Worm (Caenorhabditis elegans): ENCODE results near the gene fbxb-10.
"Not testable (repeated sequence)": the region's sequence is repeated elsewhere in the genome, so short reads cannot be mapped to it uniquely, and the experiment has no call there.

fbxb-10 gene

DNA sequence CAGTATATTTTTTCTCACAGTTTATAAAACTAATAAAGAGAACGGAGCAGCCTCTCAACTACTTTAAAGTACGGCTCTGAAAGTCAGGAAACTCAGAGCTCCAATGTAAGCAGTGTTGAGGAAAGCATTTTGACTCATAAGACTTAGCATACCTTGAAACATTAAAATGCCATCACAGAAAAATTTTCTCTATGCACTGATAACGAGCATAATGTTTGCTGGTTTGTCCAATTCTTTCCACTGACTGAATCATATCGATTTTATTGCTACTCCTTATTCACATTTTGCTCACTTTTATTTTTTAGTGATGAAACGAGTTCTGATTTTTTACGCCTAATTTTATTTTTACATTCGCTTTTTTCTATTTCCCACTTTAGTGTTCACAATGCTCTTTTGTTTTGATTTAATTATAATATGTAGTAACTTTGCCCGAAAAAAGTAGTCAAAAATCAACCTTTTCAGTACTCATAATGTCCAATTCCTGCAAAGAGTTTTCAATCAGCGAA, 13.7 kb upstream of the fbxb-10 start, which contains the start of gene math-39:
Gene math-39, plus strand, starts transcription at position 456 of the 506 bp plus-strand sequence.
- no peak for TF ChIP-seq W03F9.2 (tag; optimal IDR thresholded peaks at IDR 0.05)
- TF ChIP-seq dao-5 (tag; optimal IDR thresholded peaks at IDR 0.05), result no peak

- TF ChIP-seq him-1 (tag; optimal IDR thresholded peaks at IDR 0.05) (no peak), W03F9.2 (tag; optimal IDR thresholded peaks at IDR 0.05) (no peak)
Measured at ce11 chrII:1830182-1830682, 12.0 kb upstream of the fbxb-10 start, which contains the start of gene math-40. TSS of gene math-40 (plus strand) at chrII:1830632.

DNA sequence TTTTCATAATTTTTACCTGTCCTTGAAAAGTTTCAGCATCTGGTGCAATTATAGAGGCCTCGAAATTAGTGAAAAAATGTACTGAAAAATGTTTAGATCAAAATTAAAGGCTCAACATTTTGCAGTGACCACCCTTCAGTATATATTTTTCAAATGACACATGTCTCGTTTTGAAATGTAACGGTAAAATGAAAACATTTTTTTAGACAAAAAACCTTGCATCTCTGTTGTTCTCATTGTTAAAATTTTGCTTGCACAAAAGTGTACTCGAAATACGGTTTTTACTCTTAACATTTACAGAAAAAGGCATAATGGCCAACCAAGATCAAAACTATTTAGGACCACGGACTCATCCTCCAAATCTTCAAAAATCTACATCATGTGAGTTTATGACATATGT, 6.1 kb upstream of the fbxb-10 start, which contains the start of gene math-41:
Gene math-41, plus strand, starts transcription at position 301 of the 400 bp plus-strand sequence.
- TF ChIP-seq him-1, W03F9.2, dao-5 (tag; optimal IDR thresholded peaks at IDR 0.05): not testable (repeated sequence)

ce11 chrII:1820774-1821173, 2.6 kb upstream of the fbxb-10 start, which contains the start of gene fbxa-3:
TSS of gene fbxa-3 (minus strand) at chrII:1820874.
- TF ChIP-seq W03F9.2 (tag; optimal IDR thresholded peaks at IDR 0.05) (no peak), dao-5 (tag; optimal IDR thresholded peaks at IDR 0.05) (no peak), him-1 (tag; optimal IDR thresholded peaks at IDR 0.05) (no peak)

- TF ChIP-seq W03F9.2 (tag; optimal IDR thresholded peaks at IDR 0.05), result peak; percentile 44
- TF ChIP-seq him-1 (tag; optimal IDR thresholded peaks at IDR 0.05), result no peak
- no peak for TF ChIP-seq dao-5 (tag; optimal IDR thresholded peaks at IDR 0.05)
Measured at ce11 chrII:1819944-1820570, 1.9 kb upstream of the fbxb-10 start, which contains the start of gene fbxc-19. TSS of gene fbxc-19 (plus strand) at chrII:1820479.

DNA sequence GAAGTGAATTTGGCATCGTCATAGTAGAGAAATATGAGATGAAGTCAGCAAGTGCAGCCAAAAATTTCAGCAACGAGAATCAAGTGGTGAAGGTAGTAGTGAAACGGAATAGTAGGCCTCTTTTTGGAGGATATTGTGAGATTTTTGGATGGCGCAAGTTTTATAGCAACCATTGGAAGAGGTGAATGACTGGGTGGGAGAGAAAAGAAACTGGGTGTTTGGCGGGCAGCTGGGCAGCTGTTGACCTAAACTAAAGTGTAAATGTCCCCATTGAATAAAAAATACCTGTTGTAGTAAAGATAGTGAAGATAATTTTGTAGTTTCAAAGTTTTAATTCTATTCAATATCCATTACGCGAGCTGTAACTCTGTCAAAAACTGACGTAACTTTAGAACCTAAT, 2.1 kb downstream of the fbxb-10 start:
- TF ChIP-seq dao-5 (tag; optimal IDR thresholded peaks at IDR 0.05) (no peak), W03F9.2 (tag; optimal IDR thresholded peaks at IDR 0.05) (no peak), him-1 (tag; optimal IDR thresholded peaks at IDR 0.05) (no peak)

ce11 chrII:1808217-1808616, 10.0 kb downstream of the fbxb-10 start, which contains the start of gene C08F1.8:
TSS of gene C08F1.8 (minus strand) at chrII:1808317.
- TF ChIP-seq him-1 (tag; optimal IDR thresholded peaks at IDR 0.05) (no peak), W03F9.2 (tag; optimal IDR thresholded peaks at IDR 0.05) (no peak), dao-5 (tag; optimal IDR thresholded peaks at IDR 0.05) (no peak)

DNA sequence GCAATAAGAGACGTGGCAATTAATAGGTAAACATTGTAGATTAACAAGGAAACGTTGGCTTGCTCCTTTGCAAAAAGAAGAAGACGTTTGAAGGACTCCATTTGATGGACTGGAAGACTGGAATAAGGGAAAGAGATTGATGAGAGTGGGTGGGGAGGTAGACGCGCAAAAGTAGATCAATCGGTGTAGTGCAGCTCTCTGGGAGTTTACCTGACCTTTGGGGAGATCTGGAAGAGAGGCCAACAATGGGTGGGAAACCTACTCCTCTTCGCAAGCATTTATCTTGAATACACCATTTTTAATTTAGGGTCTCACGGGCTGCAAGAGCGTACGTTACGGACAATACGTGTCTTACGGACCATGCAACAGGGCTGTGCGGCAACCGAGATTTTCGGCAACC, 11.8 kb downstream of the fbxb-10 start, which contains the start of gene C08F1.12:
Gene C08F1.12, minus strand, starts transcription at position 101 of the 400 bp plus-strand sequence.
- no peak for TF ChIP-seq W03F9.2 (tag; optimal IDR thresholded peaks at IDR 0.05)
- no peak for TF ChIP-seq dao-5 (tag; optimal IDR thresholded peaks at IDR 0.05)
- TF ChIP-seq him-1 (tag; optimal IDR thresholded peaks at IDR 0.05), result no peak

- TF ChIP-seq W03F9.2 (tag; optimal IDR thresholded peaks at IDR 0.05) (no peak), him-1 (tag; optimal IDR thresholded peaks at IDR 0.05) (no peak), dao-5 (tag; optimal IDR thresholded peaks at IDR 0.05) (no peak)
Measured at ce11 chrII:1788087-1788486, 30.1 kb downstream of the fbxb-10 start, which contains the start of the genes C08F1.6 and fbxb-13. TSS of gene C08F1.6 (minus strand) at chrII:1788187. TSS of gene fbxb-13 (plus strand) at chrII:1788277.

- TF ChIP-seq him-1 (tag; optimal IDR thresholded peaks at IDR 0.05) (no peak), dao-5 (tag; optimal IDR thresholded peaks at IDR 0.05) (no peak), W03F9.2 (tag; optimal IDR thresholded peaks at IDR 0.05) (no peak)
Measured at ce11 chrII:1787208-1787607, 31.0 kb downstream of the fbxb-10 start.

DNA sequence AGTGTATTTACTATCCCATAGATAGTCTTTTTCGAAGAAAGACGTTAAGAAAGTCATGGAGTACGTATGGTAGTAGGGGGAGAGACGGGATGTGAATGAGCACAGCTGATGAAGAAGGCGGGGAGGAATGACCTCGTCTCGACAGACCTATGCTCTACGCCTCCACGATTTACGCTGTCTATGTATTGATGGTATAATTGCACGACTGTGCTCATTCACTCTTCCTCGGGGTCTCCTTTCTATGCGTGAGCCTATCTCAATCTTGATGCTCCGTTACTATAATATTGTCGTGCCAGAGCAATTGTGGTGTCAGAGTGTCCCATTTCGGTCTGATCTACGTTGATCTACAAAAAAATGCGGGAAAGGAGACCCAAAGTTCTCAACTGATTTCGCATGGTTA, 32.0 kb downstream of the fbxb-10 start, which contains the start of gene C08F1.10:
Gene C08F1.10, minus strand, starts transcription at position 101 of the 400 bp plus-strand sequence.
- TF ChIP-seq him-1 (tag; optimal IDR thresholded peaks at IDR 0.05) (no peak), W03F9.2 (tag; optimal IDR thresholded peaks at IDR 0.05) (no peak), dao-5 (tag; optimal IDR thresholded peaks at IDR 0.05) (no peak)

DNA sequence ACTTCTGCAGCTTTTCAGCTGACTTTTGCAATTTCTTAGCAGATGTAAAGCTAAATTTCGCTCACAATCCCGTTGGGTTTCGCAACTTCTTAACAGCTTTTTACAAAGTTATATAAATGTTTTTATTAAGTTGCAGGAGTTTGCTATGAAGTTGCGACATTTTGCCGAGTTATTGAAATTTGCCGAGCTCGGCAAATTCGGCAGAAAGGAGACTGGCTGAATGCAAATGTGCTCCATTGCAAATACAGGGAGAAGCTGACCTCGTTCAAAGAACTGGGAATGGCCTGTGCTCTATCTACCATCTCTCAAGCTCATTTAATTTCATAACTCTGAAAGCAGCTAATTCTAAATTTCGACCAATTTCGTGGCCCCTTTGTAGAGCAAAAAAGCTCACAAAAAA, 33.4 kb downstream of the fbxb-10 start, which contains the start of gene C08F1.11:
Gene C08F1.11, minus strand, starts transcription at position 101 of the 400 bp plus-strand sequence.
- TF ChIP-seq him-1 (tag; optimal IDR thresholded peaks at IDR 0.05) (no peak), dao-5 (tag; optimal IDR thresholded peaks at IDR 0.05) (no peak), W03F9.2 (tag; optimal IDR thresholded peaks at IDR 0.05) (no peak)

DNA sequence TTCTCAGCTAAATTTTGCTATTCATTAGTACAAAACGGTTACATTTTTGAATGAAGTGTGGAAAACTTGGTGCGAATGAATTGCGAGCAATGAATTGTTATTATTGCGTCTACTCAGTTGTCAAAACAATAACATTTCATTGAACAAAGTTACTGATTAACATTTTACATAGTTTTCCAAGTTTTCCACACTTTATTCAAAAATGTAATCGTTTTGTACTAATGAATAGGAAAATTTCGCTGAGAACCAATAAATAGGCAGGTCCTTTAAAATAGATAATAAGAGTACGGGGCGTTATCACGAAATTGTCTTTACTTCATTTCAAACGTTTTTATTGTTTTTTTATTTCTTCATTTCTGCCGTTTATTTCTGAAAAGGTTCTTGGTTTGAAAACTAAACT, 35.7 kb downstream of the fbxb-10 start, which contains the start of gene math-4:
Gene math-4, minus strand, starts transcription at position 101 of the 400 bp plus-strand sequence.
- TF ChIP-seq dao-5 (tag; optimal IDR thresholded peaks at IDR 0.05) (no peak), him-1 (tag; optimal IDR thresholded peaks at IDR 0.05) (no peak), W03F9.2 (tag; optimal IDR thresholded peaks at IDR 0.05) (no peak)

DNA sequence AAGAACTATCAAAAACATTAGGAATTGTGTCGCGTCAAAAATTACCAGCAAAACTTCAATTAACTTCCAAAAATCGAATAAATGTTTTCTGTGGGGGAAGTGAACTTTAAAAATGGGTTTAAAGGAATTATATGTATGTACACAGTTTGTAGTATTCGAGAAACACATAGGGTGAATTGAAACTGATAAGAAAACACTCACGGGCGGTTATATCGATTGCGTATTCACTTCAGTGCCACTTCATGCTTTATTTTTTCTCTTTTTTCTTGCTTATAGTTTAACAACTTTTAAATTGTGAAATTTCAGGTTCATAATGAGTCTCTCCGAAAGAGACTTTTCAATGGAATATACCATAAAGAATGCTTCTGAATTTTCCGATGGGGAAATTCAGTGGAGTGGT, 43.0 kb downstream of the fbxb-10 start, which contains the start of gene F36H5.14:
Gene F36H5.14, plus strand, starts transcription at position 301 of the 400 bp plus-strand sequence.
- TF ChIP-seq W03F9.2, him-1, dao-5 (tag; optimal IDR thresholded peaks at IDR 0.05): not testable (repeated sequence)

Data from whole organism, L4/young adult.